Worm (Caenorhabditis elegans) whole organism, L4/young adult: ENCODE measurements around the gene tceb-3.

ENCODE experiments used
- W03F9.2 ChIP-seq: fragments of 150-350 bp; optimal IDR thresholded peaks from 2 replicates; lab custom pipeline; 2014; ENCODE audit warnings: missing biosample characterization, missing genetic modification characterization
- dao-5 ChIP-seq: sonication (generic microtip); optimal IDR thresholded peaks from 2 replicates; lab custom pipeline; 2016; ENCODE audit warnings: missing genotype, missing genetic modification characterization, moderate library complexity, missing compliant biosample characterization

DNA sequence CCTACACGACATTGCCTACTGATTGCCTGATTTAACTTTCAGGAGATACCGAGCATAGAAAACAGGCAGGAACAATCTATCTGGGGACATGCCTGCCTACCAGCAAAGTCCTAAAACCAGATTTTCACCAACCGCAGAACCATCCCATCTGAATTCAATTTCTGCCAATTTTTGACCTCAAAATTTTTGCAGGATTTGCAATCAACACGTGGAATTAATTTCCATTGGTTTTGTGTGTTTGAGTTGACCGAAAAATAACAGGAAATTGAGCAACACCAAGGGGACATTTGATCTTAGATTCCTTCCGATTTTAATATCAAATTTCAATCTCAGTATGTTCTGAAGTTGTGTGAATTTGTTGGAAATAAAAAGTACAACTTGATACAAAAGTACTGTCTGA is 48.2 kb downstream of the tceb-3 start:
- TF ChIP-seq dao-5 (no peak), W03F9.2 (tag; lab: Kevin White, UChicago) (no peak)
